Fruit fly (Drosophila melanogaster): ENCODE data around the gene CG14983.

Gene CG14983

DNA sequence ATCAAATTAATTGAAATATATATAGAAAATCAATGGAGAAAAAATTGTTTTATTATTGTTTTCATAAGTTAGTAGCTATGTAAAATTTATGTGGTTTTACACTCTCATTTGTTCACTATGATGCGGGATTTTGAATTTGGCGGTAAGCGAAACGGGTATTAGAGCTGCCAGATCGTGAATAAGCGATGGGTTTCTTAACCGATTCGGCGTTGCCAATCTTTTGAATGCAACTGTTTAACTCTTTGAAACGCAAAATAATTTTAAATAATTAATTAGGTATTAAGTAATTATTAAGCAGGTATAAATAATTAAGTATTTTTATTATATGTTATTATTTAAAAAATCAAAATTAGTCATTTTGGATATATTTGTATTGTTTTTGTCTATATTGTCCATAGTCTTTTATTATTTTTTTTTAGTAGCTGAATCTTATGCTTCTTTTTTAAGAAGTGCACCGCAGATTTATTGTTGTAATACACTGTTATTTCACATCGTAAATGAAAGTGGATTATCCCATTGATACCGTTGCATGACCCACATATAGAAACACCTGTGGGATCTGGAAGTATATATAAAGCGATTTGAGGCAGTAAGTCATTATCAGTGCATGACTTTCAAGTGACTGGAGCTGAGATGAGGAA lies 1.7 kb downstream of the CG14983 start, which contains the start of gene CG10853:
CG10853 (plus strand) TSS at position 591 of the 641 bp plus-strand sequence.
- TF ChIP-seq CG5953 (GFP tag; IDR thresholded peaks at IDR 0.05) (no peak), cg (GFP tag; optimal IDR thresholded peaks at IDR 0.05) (no peak), CG15514 (GFP tag; optimal IDR thresholded peaks at IDR 0.05) (peak; percentile 5), Atf3 (GFP tag; optimal IDR thresholded peaks at IDR 0.05) (no peak), CG10321 (GFP tag; IDR thresholded peaks at IDR 0.05) (no peak), gce (GFP tag; IDR thresholded peaks at IDR 0.05) (no peak), CG7556 (GFP tag; optimal IDR thresholded peaks at IDR 0.05) (no peak), CG10565 (GFP tag; optimal IDR thresholded peaks at IDR 0.05) (no peak), CG4424 (GFP tag; optimal IDR thresholded peaks at IDR 0.05) (no peak), Hmx (GFP tag; optimal IDR thresholded peaks at IDR 0.05) (no peak), CG4617 (GFP tag; optimal IDR thresholded peaks at IDR 0.05; ENCODE audit: borderline replicate concordance) (no peak), CG2889 (GFP tag; IDR thresholded peaks at IDR 0.05) (no peak), sens-2 (GFP tag; IDR thresholded peaks at IDR 0.05) (no peak), CG1792 (GFP tag; optimal IDR thresholded peaks at IDR 0.05) (no peak), CG10431 (GFP tag; optimal IDR thresholded peaks at IDR 0.05) (no peak), sens (GFP tag) (peak; percentile 24), bigmax (GFP tag; optimal IDR thresholded peaks at IDR 0.05) (no peak), jing (GFP tag; optimal IDR thresholded peaks at IDR 0.05) (no peak), vfl (GFP tag; optimal IDR thresholded peaks at IDR 0.05) (no peak), CG2116 (GFP tag; optimal IDR thresholded peaks at IDR 0.05) (peak; percentile 13), CG12071 (GFP tag; optimal IDR thresholded peaks at IDR 0.05) (no peak), CG7987 (GFP tag; optimal IDR thresholded peaks at IDR 0.05) (no peak), E2f2 (GFP tag; IDR thresholded peaks at IDR 0.05) (peak; percentile 94), Med (GFP tag) (peak; percentile 52), CG4820 (GFP tag; optimal IDR thresholded peaks at IDR 0.05) (no peak), CG15011 (GFP tag; optimal IDR thresholded peaks at IDR 0.05) (no peak), CG4854 (GFP tag; optimal IDR thresholded peaks at IDR 0.05) (no peak), Kr (GFP tag; optimal IDR thresholded peaks at IDR 0.05) (peak; percentile 68), gfzf (GFP tag; optimal IDR thresholded peaks at IDR 0.05) (no peak), CG12391 (tag; optimal IDR thresholded peaks at IDR 0.05) (peak; percentile 18), so (GFP tag; IDR thresholded peaks at IDR 0.05) (no peak), run (tag; optimal IDR thresholded peaks at IDR 0.05) (no peak), sisA (GFP tag; IDR thresholded peaks at IDR 0.05) (no peak), CTCF (GFP tag; optimal IDR thresholded peaks at IDR 0.05) (no peak), sima (GFP tag; optimal IDR thresholded peaks at IDR 0.05) (no peak), Dp (GFP tag; optimal IDR thresholded peaks at IDR 0.05) (peak; percentile 90), kah (GFP tag; optimal IDR thresholded peaks at IDR 0.05) (no peak), pzg (GFP tag; optimal IDR thresholded peaks at IDR 0.05) (peak; percentile 35), CG15479 (GFP tag; optimal IDR thresholded peaks at IDR 0.05) (no peak), scrt (GFP tag; optimal IDR thresholded peaks at IDR 0.05) (peak; percentile 28), sim (GFP tag; IDR thresholded peaks at IDR 0.05) (no peak), Rx (GFP tag; IDR thresholded peaks at IDR 0.05) (no peak), CG10274 (GFP tag; optimal IDR thresholded peaks at IDR 0.05) (no peak), pho (GFP tag; optimal IDR thresholded peaks at IDR 0.05) (no peak), H15 (GFP tag; IDR thresholded peaks at IDR 0.05) (no peak), stwl (tag; optimal IDR thresholded peaks at IDR 0.05) (peak; percentile 97), Dll (GFP tag; IDR thresholded peaks at IDR 0.05; ENCODE audit: partially characterized antibody) (0 out of 4 replicates have a peak, but pooled peaks have one; percentile 11), trem (tag; optimal IDR thresholded peaks at IDR 0.05) (peak; percentile 34), croc (GFP tag; conservative IDR thresholded peaks at IDR 0.05) (no peak), lilli (GFP tag; optimal IDR thresholded peaks at IDR 0.05) (no peak), Myb (GFP tag; optimal IDR thresholded peaks at IDR 0.05) (peak; percentile 13), row (GFP tag; IDR thresholded peaks at IDR 0.05) (peak; percentile 55)
